Fruit fly (Drosophila melanogaster): ENCODE results near the gene hiw.

hiw gene

DNA sequence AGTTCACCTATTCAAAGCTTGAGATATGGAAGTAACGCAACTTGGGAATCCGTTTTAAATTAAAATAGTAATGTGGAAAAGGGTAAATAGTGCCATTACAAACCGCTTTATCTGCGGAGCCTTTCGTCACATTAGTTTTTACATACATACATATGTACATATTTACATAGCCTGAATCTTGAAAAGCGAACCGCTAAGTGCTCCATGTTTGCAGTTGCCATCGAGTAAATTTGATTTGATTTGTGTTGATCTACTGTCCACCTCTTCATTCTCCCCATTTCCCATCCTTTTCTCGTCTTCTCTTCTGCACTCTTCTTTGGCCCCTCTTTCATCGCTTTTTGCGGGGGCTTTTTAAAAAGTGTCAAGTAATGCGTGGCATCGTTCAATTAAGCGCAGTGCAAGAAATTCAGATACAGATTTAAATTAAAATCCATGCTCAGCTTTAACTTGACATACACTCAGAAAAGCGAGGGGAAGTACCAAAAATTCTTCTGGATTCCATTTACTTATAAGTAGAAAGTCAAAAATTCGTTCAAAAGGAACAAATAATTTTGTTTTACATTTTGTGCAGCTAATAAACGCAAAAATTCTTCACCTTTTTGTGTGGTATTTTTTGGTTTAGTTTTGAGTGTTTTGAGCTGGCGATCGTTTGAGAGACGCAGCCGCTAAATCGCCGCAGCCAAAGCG lies 20.1 kb downstream of the hiw start (continued):
- TF ChIP-seq NC2α (GFP tag; optimal IDR thresholded peaks at IDR 0.05) (peak; percentile 84), Kr (GFP tag; optimal IDR thresholded peaks at IDR 0.05) (peak; percentile 45), CG13296 (GFP tag; optimal IDR thresholded peaks at IDR 0.05) (peak; percentile 91), CG11723 (GFP tag; optimal IDR thresholded peaks at IDR 0.05) (peak; percentile 85), CTCF (GFP tag; optimal IDR thresholded peaks at IDR 0.05) (peak; percentile 59), Dek (tag; optimal IDR thresholded peaks at IDR 0.05) (peak; percentile 52), esg (GFP tag; conservative IDR thresholded peaks at IDR 0.05) (no peak; the same call in 1 of the 2 replicates), ham (GFP tag; IDR thresholded peaks at IDR 0.05) (no peak), gem (tag; optimal IDR thresholded peaks at IDR 0.05) (peak; percentile 79), CG15073 (GFP tag; optimal IDR thresholded peaks at IDR 0.05) (peak; percentile 25), CrebB (tag; optimal IDR thresholded peaks at IDR 0.05) (peak; percentile 91), Gug (GFP tag; IDR thresholded peaks at IDR 0.05) (no peak), CG18599 (GFP tag; optimal IDR thresholded peaks at IDR 0.05) (peak; percentile 89), eve (GFP tag; optimal IDR thresholded peaks at IDR 0.05) (peak in 1 of 2 experiments; percentile 82), Nf-YA (GFP tag; IDR thresholded peaks at IDR 0.05) (peak; percentile 82), CG1603 (tag; optimal IDR thresholded peaks at IDR 0.05) (peak; percentile 88), unc-4 (GFP tag; IDR thresholded peaks at IDR 0.05; ENCODE audit: partially characterized antibody) (no peak), Hr51 (GFP tag; optimal IDR thresholded peaks at IDR 0.05) (peak; percentile 52 to 57), bigmax (GFP tag; optimal IDR thresholded peaks at IDR 0.05) (peak; percentile 59), chinmo (GFP tag; IDR thresholded peaks at IDR 0.05; ENCODE audit: partially characterized antibody) (0 out of 4 replicates have a peak, but pooled peaks have one; percentile 6), CG13894 (tag; optimal IDR thresholded peaks at IDR 0.05) (peak; percentile 45), br (optimal IDR thresholded peaks at IDR 0.05) (no peak), CG11456 (GFP tag; IDR thresholded peaks at IDR 0.05) (peak; percentile 68; the same call in 2 of the 3 replicates), B-H1 (GFP tag; IDR thresholded peaks at IDR 0.05) (peak; percentile 70; the same call in 1 of the 3 replicates), CG18619 (GFP tag; optimal IDR thresholded peaks at IDR 0.05) (peak; percentile 89), bcd (GFP tag; optimal IDR thresholded peaks at IDR 0.05) (peak; percentile 79), CG15514 (GFP tag; optimal IDR thresholded peaks at IDR 0.05) (peak; percentile 83), vvl (GFP tag; IDR thresholded peaks at IDR 0.05) (peak; percentile 84), Sry-β (GFP tag; optimal IDR thresholded peaks at IDR 0.05) (no peak), Hr3 (GFP tag; optimal IDR thresholded peaks at IDR 0.05) (peak; percentile 36), H15 (GFP tag; IDR thresholded peaks at IDR 0.05) (no peak), Blimp-1 (GFP tag; optimal IDR thresholded peaks at IDR 0.05) (peak; percentile 85), Elba2 (GFP tag; optimal IDR thresholded peaks at IDR 0.05) (no peak), CG17829 (tag; optimal IDR thresholded peaks at IDR 0.05) (peak; percentile 19), CG1647 (GFP tag; optimal IDR thresholded peaks at IDR 0.05) (peak; percentile 89), p53 (GFP tag; optimal IDR thresholded peaks at IDR 0.05) (peak; percentile 51), Gsc (GFP tag; IDR thresholded peaks at IDR 0.05) (no peak), ro (GFP tag; IDR thresholded peaks at IDR 0.05) (no peak), CG12769 (tag; optimal IDR thresholded peaks at IDR 0.05) (peak; percentile 76), peb (GFP tag; IDR thresholded peaks at IDR 0.05) (peak; percentile 55), CG11398 (GFP tag; optimal IDR thresholded peaks at IDR 0.05) (peak; percentile 89), ERR (GFP tag; optimal IDR thresholded peaks at IDR 0.05) (peak; percentile 76), odd (GFP tag; optimal IDR thresholded peaks at IDR 0.05) (peak; percentile 91), CG4424 (GFP tag; optimal IDR thresholded peaks at IDR 0.05) (peak; percentile 67), CG6689 (GFP tag; IDR thresholded peaks at IDR 0.05) (peak; percentile 26; the same call in 1 of the 2 replicates), Side (GFP tag; optimal IDR thresholded peaks at IDR 0.05) (peak; percentile 79), CG18262 (tag; optimal IDR thresholded peaks at IDR 0.05) (peak; percentile 66), CG17359 (tag; optimal IDR thresholded peaks at IDR 0.05) (peak; percentile 94), CG7839 (tag; optimal IDR thresholded peaks at IDR 0.05) (peak; percentile 36), CoRest (tag; optimal IDR thresholded peaks at IDR 0.05) (peak; percentile 65)
